Fruit fly (Drosophila melanogaster): ENCODE results near the gene Or71a.

DNA sequence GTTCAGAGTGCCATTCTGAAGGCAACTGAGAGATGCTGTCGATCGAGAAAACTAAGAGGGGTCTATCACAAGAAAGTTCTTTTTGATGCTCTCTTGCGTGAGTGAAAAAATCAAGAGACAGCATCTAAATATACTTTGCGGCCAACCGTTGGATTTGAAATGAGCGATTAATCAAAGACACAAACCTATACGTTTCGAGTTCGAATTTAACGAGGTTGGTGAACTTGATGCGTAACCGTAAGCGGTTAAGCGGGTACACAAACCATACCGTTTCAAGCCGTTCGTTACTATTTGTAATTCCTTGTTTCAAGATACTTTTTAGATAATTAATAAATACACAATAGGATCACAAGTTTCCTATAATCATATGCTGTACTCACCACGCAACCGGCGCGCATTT lies 6.1 kb downstream of the Or71a start:
- TF ChIP-seq shn (GFP tag; optimal IDR thresholded peaks at IDR 0.05): no peak
- no peak for TF ChIP-seq CG3838 (GFP tag; optimal IDR thresholded peaks at IDR 0.05)
- no peak for TF ChIP-seq CG3726 (GFP tag; IDR thresholded peaks at IDR 0.05)
- TF ChIP-seq Xbp1 (GFP tag; optimal IDR thresholded peaks at IDR 0.05): no peak
- no peak for TF ChIP-seq dmrt99B (tag; optimal IDR thresholded peaks at IDR 0.05)
- TF ChIP-seq CG6683 (GFP tag; optimal IDR thresholded peaks at IDR 0.05): no peak
- TF ChIP-seq mam (GFP tag; optimal IDR thresholded peaks at IDR 0.05): no peak
